Fruit fly (Drosophila melanogaster) whole organism, embryonic: ENCODE data around the gene CG13623.

Source experiments
- Atf6 ChIP-seq: fragments of 200-800 bp; sonication (Bioruptor generic); IDR thresholded peaks from 2 replicates; pipeline ENCODE4 v1.3.6; 2022; ENCODE audit warnings: missing biosample characterization, missing genetic modification characterization
- Bdp1 ChIP-seq: fragments of 200-800 bp; sonication (Bioruptor generic); optimal IDR thresholded peaks from 3 replicates; lab custom pipeline; 2016; ENCODE audit warnings: missing biosample characterization, missing genetic modification characterization
- Bgb ChIP-seq: fragments of 200-800 bp; sonication (Bioruptor generic); IDR thresholded peaks from 2 replicates; pipeline ENCODE4 v1.3.6; 2022; ENCODE audit warnings: missing biosample characterization, missing genetic modification characterization; ENCODE audit not compliant: partially characterized antibody
- CG10321 ChIP-seq: fragments of 200-800 bp; sonication (Bioruptor generic); IDR thresholded peaks from 2 replicates; pipeline ENCODE4 v1.3.6; 2022; ENCODE audit warnings: missing biosample characterization, missing genetic modification characterization
- CG10431 ChIP-seq: fragments of 200-800 bp; sonication (Bioruptor generic); optimal IDR thresholded peaks from 3 replicates; lab custom pipeline; 2018; ENCODE audit warnings: missing biosample characterization, mild to moderate bottlenecking, missing genetic modification characterization
- CG10462 ChIP-seq: fragments of 200-800 bp; sonication (Bioruptor generic); optimal IDR thresholded peaks from 2 replicates; lab custom pipeline; 2016; ENCODE audit warnings: missing biosample characterization, missing genetic modification characterization
- CG11398 ChIP-seq: fragments of 200-800 bp; sonication (Bioruptor generic); optimal IDR thresholded peaks from 2 replicates; lab custom pipeline; 2016; ENCODE audit warnings: missing biosample characterization, missing genetic modification characterization
- CG11560 ChIP-seq: fragments of 200-800 bp; sonication (Bioruptor generic); IDR thresholded peaks from 3 replicates; pipeline ENCODE4 v1.3.6; 2022; ENCODE audit warnings: missing biosample characterization, missing genetic modification characterization
- CG12769 ChIP-seq: fragments of 200-800 bp; sonication (Bioruptor generic); optimal IDR thresholded peaks from 2 replicates; lab custom pipeline; 2019; ENCODE audit warnings: missing biosample characterization, mild to moderate bottlenecking, missing genetic modification characterization, moderate library complexity
- CG13287 ChIP-seq: fragments of 200-800 bp; sonication (Bioruptor generic); IDR thresholded peaks from 2 replicates; pipeline ENCODE4 v1.3.6; 2022; ENCODE audit warnings: missing biosample characterization, missing genetic modification characterization; ENCODE audit not compliant: partially characterized antibody
- CG14860 ChIP-seq: fragments of 200-800 bp; sonication (Bioruptor generic); IDR thresholded peaks from 3 replicates; pipeline ENCODE4 v1.3.6; 2022; ENCODE audit warnings: missing biosample characterization, missing genetic modification characterization; ENCODE audit not compliant: partially characterized antibody
- CG15601 ChIP-seq: fragments of 200-800 bp; sonication (Bioruptor generic); optimal IDR thresholded peaks from 3 replicates; lab custom pipeline; 2019; ENCODE audit warnings: missing biosample characterization, mild to moderate bottlenecking, missing genetic modification characterization, moderate library complexity
- CG16813 ChIP-seq: fragments of 200-800 bp; sonication (Bioruptor generic); IDR thresholded peaks from 3 replicates; pipeline ENCODE4 v1.3.6; 2022; ENCODE audit warnings: missing biosample characterization, missing genetic modification characterization; ENCODE audit not compliant: partially characterized antibody
- CG2116 ChIP-seq: fragments of 200-800 bp; sonication (Bioruptor generic); optimal IDR thresholded peaks from 3 replicates; lab custom pipeline; 2018; ENCODE audit warnings: missing biosample characterization, mild to moderate bottlenecking, missing genetic modification characterization
- CG3838 ChIP-seq: fragments of 200-800 bp; sonication (Bioruptor generic); optimal IDR thresholded peaks from 3 replicates; lab custom pipeline; 2016; ENCODE audit warnings: missing biosample characterization, missing genetic modification characterization
- CG42726 ChIP-seq: fragments of 200-800 bp; sonication (Bioruptor generic); IDR thresholded peaks from 2 replicates; pipeline ENCODE4 v1.3.6; 2022; ENCODE audit warnings: missing biosample characterization, missing genetic modification characterization; ENCODE audit not compliant: partially characterized antibody
- CG4424 ChIP-seq: fragments of 200-800 bp; sonication (Bioruptor generic); optimal IDR thresholded peaks from 3 replicates; lab custom pipeline; 2016; ENCODE audit warnings: missing biosample characterization, missing genetic modification characterization
- CG6791 ChIP-seq: fragments of 200-800 bp; sonication (Bioruptor generic); IDR thresholded peaks from 3 replicates; pipeline ENCODE4 v1.3.6; 2022; ENCODE audit warnings: missing biosample characterization, missing genetic modification characterization; ENCODE audit not compliant: partially characterized antibody
- CG7963 ChIP-seq: fragments of 200-800 bp; sonication (Bioruptor generic); IDR thresholded peaks from 3 replicates; pipeline ENCODE4 v1.3.6; 2022; ENCODE audit warnings: missing biosample characterization, missing genetic modification characterization; ENCODE audit not compliant: partially characterized antibody
- CG9437 ChIP-seq: fragments of 200-800 bp; sonication (Bioruptor generic); optimal IDR thresholded peaks from 2 replicates; lab custom pipeline; 2018; ENCODE audit warnings: missing biosample characterization, mild to moderate bottlenecking, missing genetic modification characterization
- CkIIα-i1 ChIP-seq: fragments of 200-800 bp; sonication (Bioruptor generic); IDR thresholded peaks from 2 replicates; pipeline ENCODE4 v1.3.6; 2022; ENCODE audit warnings: missing biosample characterization, missing genetic modification characterization
- Doc2 ChIP-seq: fragments of 200-800 bp; sonication (Bioruptor generic); IDR thresholded peaks from 2 replicates; pipeline ENCODE4 v1.3.6; 2022; ENCODE audit warnings: missing biosample characterization, missing genetic modification characterization
- Dp ChIP-seq: fragments of 200-800 bp; sonication (Bioruptor generic); optimal IDR thresholded peaks from 2 replicates; lab custom pipeline; 2018; ENCODE audit warnings: missing biosample characterization, mild to moderate bottlenecking, missing genetic modification characterization, moderate library complexity
- E2f2 ChIP-seq: fragments of 200-800 bp; sonication (Bioruptor generic); IDR thresholded peaks from 2 replicates; pipeline ENCODE4 v1.3.6; 2022; ENCODE audit warnings: missing biosample characterization, missing genetic modification characterization
- Hey ChIP-seq: fragments of 200-800 bp; sonication (Bioruptor generic); optimal IDR thresholded peaks from 3 replicates; lab custom pipeline; 2018; ENCODE audit warnings: missing biosample characterization, mild to moderate bottlenecking, missing genetic modification characterization
- Opbp ChIP-seq: fragments of 200-800 bp; sonication (Bioruptor generic); IDR thresholded peaks from 3 replicates; pipeline ENCODE4 v1.3.6; 2022; ENCODE audit warnings: missing biosample characterization, missing genetic modification characterization; ENCODE audit not compliant: partially characterized antibody
- Pdp1 ChIP-seq, 2 experiments: fragments of 200-800 bp; sonication (Bioruptor generic); optimal IDR thresholded peaks; 3 replicates each; lab custom pipeline; 2016; ENCODE audit warnings: missing biosample characterization in 2 of 2, missing genetic modification characterization in 2 of 2, mild to moderate bottlenecking in 1 of 2, moderate library complexity in 1 of 2
- Scr ChIP-seq: fragments of 200-800 bp; sonication (Bioruptor generic); IDR thresholded peaks from 2 replicates; pipeline ENCODE4 v1.3.6; 2022; ENCODE audit warnings: missing biosample characterization, missing genetic modification characterization; ENCODE audit not compliant: partially characterized antibody
- Side ChIP-seq: fragments of 200-800 bp; sonication (Bioruptor generic); optimal IDR thresholded peaks from 2 replicates; lab custom pipeline; 2016; ENCODE audit warnings: missing biosample characterization, missing genetic modification characterization
- Six4 ChIP-seq: fragments of 200-800 bp; sonication (Bioruptor generic); optimal IDR thresholded peaks from 2 replicates; lab custom pipeline; 2016; ENCODE audit warnings: missing biosample characterization, missing genetic modification characterization
- Xrp1 ChIP-seq: fragments of 200-800 bp; sonication (Bioruptor generic); IDR thresholded peaks from 2 replicates; pipeline ENCODE4 v1.3.6; 2022; ENCODE audit warnings: missing biosample characterization, missing genetic modification characterization
- amos ChIP-seq: fragments of 200-800 bp; sonication (Bioruptor generic); IDR thresholded peaks from 2 replicates; pipeline ENCODE4 v1.3.6; 2022; ENCODE audit warnings: missing biosample characterization, missing genetic modification characterization; ENCODE audit not compliant: partially characterized antibody
- bbx ChIP-seq: fragments of 200-800 bp; sonication (Bioruptor generic); IDR thresholded peaks from 2 replicates; pipeline ENCODE4 v1.3.6; 2022; ENCODE audit warnings: missing biosample characterization, missing genetic modification characterization; ENCODE audit not compliant: partially characterized antibody
- cas ChIP-seq: fragments of 200-800 bp; sonication (Bioruptor generic); IDR thresholded peaks from 2 replicates; pipeline ENCODE4 v1.3.6; 2022; ENCODE audit warnings: missing biosample characterization, missing genetic modification characterization
- chif ChIP-seq, 2 experiments: fragments of 200-800 bp; sonication (Bioruptor generic); optimal IDR thresholded peaks; 3 replicates each; lab custom pipeline; 2016; ENCODE audit warnings: missing biosample characterization in 2 of 2, missing genetic modification characterization in 2 of 2
- chinmo ChIP-seq: fragments of 200-800 bp; sonication (Bioruptor generic); IDR thresholded peaks from 4 replicates; pipeline ENCODE4 v1.3.6; 2022; ENCODE audit warnings: missing biosample characterization, missing genetic modification characterization; ENCODE audit not compliant: partially characterized antibody
- cwo ChIP-seq: fragments of 200-800 bp; sonication (Bioruptor generic); optimal IDR thresholded peaks from 3 replicates; lab custom pipeline; 2017; ENCODE audit warnings: missing biosample characterization, missing genetic modification characterization, mild to moderate bottlenecking, moderate library complexity, missing genetic modification reagents
- gfzf ChIP-seq: fragments of 200-800 bp; sonication (Bioruptor generic); optimal IDR thresholded peaks from 2 replicates; lab custom pipeline; 2016; ENCODE audit warnings: missing biosample characterization, mild to moderate bottlenecking, missing genetic modification characterization, moderate library complexity
- hbn ChIP-seq: fragments of 200-800 bp; sonication (Bioruptor generic); IDR thresholded peaks from 2 replicates; pipeline ENCODE4 v1.3.6; 2022; ENCODE audit warnings: missing biosample characterization, missing genetic modification characterization; ENCODE audit not compliant: partially characterized antibody
- lilli ChIP-seq: fragments of 200-800 bp; sonication (Bioruptor generic); optimal IDR thresholded peaks from 3 replicates; lab custom pipeline; 2016; ENCODE audit warnings: missing biosample characterization, missing genetic modification characterization
- mld ChIP-seq: fragments of 200-800 bp; sonication (Bioruptor generic); IDR thresholded peaks from 3 replicates; pipeline ENCODE4 v1.3.6; 2022; ENCODE audit warnings: missing biosample characterization, missing genetic modification characterization; ENCODE audit not compliant: partially characterized antibody
- org-1 ChIP-seq: fragments of 200-800 bp; sonication (Bioruptor generic); optimal IDR thresholded peaks from 2 replicates; lab custom pipeline; 2017; ENCODE audit warnings: missing biosample characterization, missing genetic modification characterization
- scrt ChIP-seq: fragments of 200-800 bp; sonication (Bioruptor generic); optimal IDR thresholded peaks from 2 replicates; lab custom pipeline; 2018; ENCODE audit warnings: missing biosample characterization, mild to moderate bottlenecking, missing genetic modification characterization, moderate library complexity
- sd ChIP-seq: fragments of 200-800 bp; sonication (Bioruptor generic); optimal IDR thresholded peaks from 3 replicates; lab custom pipeline; 2018; ENCODE audit warnings: missing biosample characterization, mild to moderate bottlenecking, missing genetic modification characterization, moderate library complexity
- sens ChIP-seq: fragments of 200-800 bp; sonication (Bioruptor generic); peaks from one replicate; lab custom pipeline; 2016; ENCODE audit warnings: missing biosample characterization, missing genetic modification characterization
- sisA ChIP-seq: fragments of 200-800 bp; sonication (Bioruptor generic); IDR thresholded peaks from 2 replicates; pipeline ENCODE4 v1.3.6; 2022; ENCODE audit warnings: missing biosample characterization, missing genetic modification characterization
- trem ChIP-seq: fragments of 200-800 bp; optimal IDR thresholded peaks from 3 replicates; lab custom pipeline; 2019; ENCODE audit warnings: missing biosample characterization, mild to moderate bottlenecking, missing genetic modification characterization, moderate library complexity
- vnd ChIP-seq: fragments of 200-800 bp; sonication (Bioruptor generic); IDR thresholded peaks from 3 replicates; pipeline ENCODE4 v1.3.6; 2022; ENCODE audit warnings: missing biosample characterization, missing genetic modification characterization; ENCODE audit not compliant: partially characterized antibody

The CG13623 gene

dm6 chr3R:24555150-24555549, 24.8 kb upstream of the CG13623 start:
- peak; percentile 50; the same call in 1 of the 3 replicates for TF ChIP-seq CG7963 (GFP tag; lab: Robert Waterston, UW)
- TF ChIP-seq CkIIα-i1, result no peak
- peak; percentile 97 for TF ChIP-seq Bdp1 (GFP tag; lab: Kevin White, UChicago)
- no peak for TF ChIP-seq CG3838 (GFP tag; lab: Kevin White, UChicago)
- TF ChIP-seq Xrp1 (GFP tag; lab: Robert Waterston, UW), result no peak
- TF ChIP-seq CG6791 (GFP tag; lab: Robert Waterston, UW), result peak; percentile 82
- TF ChIP-seq vnd (GFP tag; lab: Robert Waterston, UW), result peak; percentile 25; the same call in 1 of the 3 replicates
- no peak for TF ChIP-seq CG10431 (GFP tag; lab: Kevin White, UChicago)
- TF ChIP-seq CG42726, result peak; percentile 73; the same call in 1 of the 2 replicates
- peak; percentile 40; the same call in 1 of the 2 replicates for TF ChIP-seq bbx
- peak; percentile 82; the same call in 1 of the 2 replicates for TF ChIP-seq amos
- TF ChIP-seq hbn (GFP tag; lab: Robert Waterston, UW), result no peak
- TF ChIP-seq chinmo (GFP tag; lab: Robert Waterston, UW), result 0 out of 4 replicates have a peak, but pooled peaks have one; percentile 27
- TF ChIP-seq Bgb (GFP tag; lab: Robert Waterston, UW), result peak; percentile 59
- peak; percentile 83; the same call in 2 of the 3 replicates for TF ChIP-seq mld (GFP tag; lab: Robert Waterston, UW)
- TF ChIP-seq CG14860 (GFP tag; lab: Robert Waterston, UW), result peak; percentile 58; the same call in 1 of the 3 replicates
- TF ChIP-seq CG9437 (GFP tag; lab: Kevin White, UChicago), result no peak
- TF ChIP-seq org-1, result no peak
- TF ChIP-seq CG11398, result no peak
- TF ChIP-seq Scr (GFP tag; lab: Robert Waterston, UW), result peak; percentile 62
- TF ChIP-seq CG16813, result peak; percentile 83
- TF ChIP-seq Opbp (GFP tag; lab: Robert Waterston, UW), result peak; percentile 67; the same call in 2 of the 3 replicates
- peak in 1 of 2 experiments; percentile 69 for TF ChIP-seq Pdp1 (GFP tag; optimal IDR thresholded peaks at IDR 0.05; lab: Kevin White, UChicago)
- TF ChIP-seq cas, result no peak

- no peak for TF ChIP-seq Dp (GFP tag; lab: Kevin White, UChicago)
- TF ChIP-seq chinmo (GFP tag; lab: Robert Waterston, UW), result 0 out of 4 replicates have a peak, but pooled peaks have one; percentile 68
- no peak for TF ChIP-seq CG2116 (GFP tag; lab: Kevin White, UChicago)
- TF ChIP-seq sens, result peak; percentile 39
- no peak for TF ChIP-seq chif (GFP tag; optimal IDR thresholded peaks at IDR 0.05; lab: Kevin White, UChicago)
- peak; percentile 50 for TF ChIP-seq scrt (GFP tag; lab: Kevin White, UChicago)
- no peak for TF ChIP-seq Side
- TF ChIP-seq sd (tag; lab: Kevin White, UChicago), result peak; percentile 86
- TF ChIP-seq CG4424 (GFP tag; lab: Kevin White, UChicago), result no peak
- TF ChIP-seq sisA, result no peak
- no peak for TF ChIP-seq CG10321 (GFP tag; lab: Robert Waterston, UW)
- TF ChIP-seq lilli, result no peak
- TF ChIP-seq Six4, result no peak
- no peak for TF ChIP-seq CG10462 (GFP tag; lab: Kevin White, UChicago)
- no peak for TF ChIP-seq Hey (tag; lab: Kevin White, UChicago)
- 0 out of 2 replicates have a peak, but pooled peaks have one; percentile 23 for TF ChIP-seq Atf6 (GFP tag; lab: Robert Waterston, UW)
- TF ChIP-seq E2f2 (GFP tag; lab: Robert Waterston, UW), result no peak
- TF ChIP-seq CG15601 (tag; lab: Kevin White, UChicago), result no peak
- no peak for TF ChIP-seq CG13287
- TF ChIP-seq cwo, result no peak
- no peak for TF ChIP-seq gfzf
- TF ChIP-seq CG12769 (tag; lab: Kevin White, UChicago), result peak; percentile 34
- TF ChIP-seq Doc2 (GFP tag; lab: Robert Waterston, UW), result no peak
- no peak for TF ChIP-seq CG11560 (tag; lab: Robert Waterston, UW)
- TF ChIP-seq trem (tag; lab: Kevin White, UChicago), result no peak
Measured at dm6 chr3R:24550802-24551391, 20.5 kb upstream of the CG13623 start.
